Fruit fly (Drosophila melanogaster) whole organism, embryonic: ENCODE results near the gene IA-2.

Experiments used
- Ada2b ChIP-seq: fragments of 200-800 bp; sonication (Bioruptor generic); IDR thresholded peaks from 2 replicates; pipeline ENCODE4 v1.3.6; 2022; ENCODE audit warnings: missing biosample characterization, missing genetic modification characterization
- Bgb ChIP-seq: fragments of 200-800 bp; sonication (Bioruptor generic); IDR thresholded peaks from 2 replicates; pipeline ENCODE4 v1.3.6; 2022; ENCODE audit warnings: missing biosample characterization, missing genetic modification characterization; ENCODE audit not compliant: partially characterized antibody
- CG10462 ChIP-seq: fragments of 200-800 bp; sonication (Bioruptor generic); optimal IDR thresholded peaks from 2 replicates; lab custom pipeline; 2016; ENCODE audit warnings: missing biosample characterization, missing genetic modification characterization
- CG10565 ChIP-seq: fragments of 200-800 bp; sonication (Bioruptor generic); optimal IDR thresholded peaks from 3 replicates; lab custom pipeline; 2016; ENCODE audit warnings: missing biosample characterization, mild to moderate bottlenecking, missing genetic modification characterization
- CG11456 ChIP-seq: fragments of 200-800 bp; sonication (Bioruptor generic); IDR thresholded peaks from 3 replicates; pipeline ENCODE4 v1.3.6; 2022; ENCODE audit warnings: missing biosample characterization, missing genetic modification characterization
- CG11696 ChIP-seq: fragments of 200-800 bp; sonication (Bioruptor generic); IDR thresholded peaks from 2 replicates; pipeline ENCODE4 v1.3.6; 2022; ENCODE audit warnings: missing biosample characterization, missing genetic modification characterization
- CG14050 ChIP-seq: fragments of 200-800 bp; sonication (Bioruptor generic); IDR thresholded peaks from 3 replicates; pipeline ENCODE4 v1.3.6; 2022; ENCODE audit warnings: missing biosample characterization, missing genetic modification characterization
- CG14965 ChIP-seq: fragments of 200-800 bp; sonication (Bioruptor generic); optimal IDR thresholded peaks from 2 replicates; lab custom pipeline; 2016; ENCODE audit warnings: missing biosample characterization, missing genetic modification characterization, borderline replicate concordance
- CG1647 ChIP-seq: fragments of 200-800 bp; sonication (Bioruptor generic); optimal IDR thresholded peaks from 3 replicates; lab custom pipeline; 2016; ENCODE audit warnings: missing biosample characterization, missing genetic modification characterization
- CG32767 ChIP-seq: fragments of 200-800 bp; sonication (Bioruptor generic); IDR thresholded peaks from 2 replicates; pipeline ENCODE4 v1.3.6; 2022; ENCODE audit warnings: missing biosample characterization, missing genetic modification characterization
- CG4282 ChIP-seq: fragments of 200-800 bp; sonication (Bioruptor generic); optimal IDR thresholded peaks from 2 replicates; lab custom pipeline; 2016; ENCODE audit warnings: missing biosample characterization, missing genetic modification characterization
- CG4820 ChIP-seq: fragments of 200-800 bp; sonication (Bioruptor generic); optimal IDR thresholded peaks from 3 replicates; lab custom pipeline; 2016; ENCODE audit warnings: missing biosample characterization, missing genetic modification characterization
- CG5245 ChIP-seq: fragments of 200-800 bp; sonication (Bioruptor generic); optimal IDR thresholded peaks from 3 replicates; lab custom pipeline; 2016; ENCODE audit warnings: missing biosample characterization, missing genetic modification characterization
- CG6175 ChIP-seq: fragments of 200-800 bp; sonication (Bioruptor generic); IDR thresholded peaks from 3 replicates; pipeline ENCODE4 v1.3.6; 2022; ENCODE audit warnings: missing biosample characterization, missing genetic modification characterization
- CG7556 ChIP-seq: fragments of 200-800 bp; sonication (Bioruptor generic); optimal IDR thresholded peaks from 2 replicates; lab custom pipeline; 2017; ENCODE audit warnings: missing biosample characterization, mild to moderate bottlenecking, missing genetic modification characterization
- CG7745 ChIP-seq: fragments of 200-800 bp; sonication (Bioruptor generic); optimal IDR thresholded peaks from 2 replicates; lab custom pipeline; 2018; ENCODE audit warnings: missing biosample characterization, mild to moderate bottlenecking, missing genetic modification characterization, moderate library complexity
- CG9437 ChIP-seq: fragments of 200-800 bp; sonication (Bioruptor generic); optimal IDR thresholded peaks from 2 replicates; lab custom pipeline; 2018; ENCODE audit warnings: missing biosample characterization, mild to moderate bottlenecking, missing genetic modification characterization
- CG9876 ChIP-seq: fragments of 200-800 bp; sonication (Bioruptor generic); optimal IDR thresholded peaks from 2 replicates; lab custom pipeline; 2016; ENCODE audit warnings: missing biosample characterization, missing genetic modification characterization
- CHES-1-like ChIP-seq: fragments of 200-800 bp; sonication (Bioruptor generic); optimal IDR thresholded peaks from 2 replicates; lab custom pipeline; 2016; ENCODE audit warnings: missing biosample characterization, missing genetic modification characterization
- CTCF ChIP-seq: fragments of 200-800 bp; sonication (Bioruptor generic); optimal IDR thresholded peaks from 2 replicates; lab custom pipeline; 2017; ENCODE audit warnings: missing biosample characterization, mild to moderate bottlenecking, missing genetic modification characterization, moderate library complexity
- Dad ChIP-seq: fragments of 200-800 bp; sonication (Bioruptor generic); optimal IDR thresholded peaks from 3 replicates; lab custom pipeline; 2016; ENCODE audit warnings: missing biosample characterization, missing genetic modification characterization
- Dbx ChIP-seq: fragments of 200-800 bp; sonication (Bioruptor generic); IDR thresholded peaks from 3 replicates; pipeline ENCODE4 v1.3.6; 2022; ENCODE audit warnings: missing biosample characterization, missing genetic modification characterization
- Doc2 ChIP-seq: fragments of 200-800 bp; sonication (Bioruptor generic); IDR thresholded peaks from 2 replicates; pipeline ENCODE4 v1.3.6; 2022; ENCODE audit warnings: missing biosample characterization, missing genetic modification characterization
- Fer3 ChIP-seq: fragments of 200-800 bp; sonication (Bioruptor generic); optimal IDR thresholded peaks from 2 replicates; lab custom pipeline; 2018; ENCODE audit warnings: missing biosample characterization, mild to moderate bottlenecking, missing genetic modification characterization, moderate library complexity
- Hey ChIP-seq: fragments of 200-800 bp; sonication (Bioruptor generic); optimal IDR thresholded peaks from 3 replicates; lab custom pipeline; 2018; ENCODE audit warnings: missing biosample characterization, mild to moderate bottlenecking, missing genetic modification characterization
- Hmx ChIP-seq: fragments of 200-800 bp; sonication (Bioruptor generic); optimal IDR thresholded peaks from 2 replicates; lab custom pipeline; 2016; ENCODE audit warnings: missing biosample characterization, missing genetic modification characterization
- Jarid2 ChIP-seq: fragments of 200-800 bp; sonication (Bioruptor generic); optimal IDR thresholded peaks from 3 replicates; lab custom pipeline; 2017; ENCODE audit warnings: mild to moderate bottlenecking, missing biosample characterization, missing genetic modification reagents, missing genetic modification characterization
- Mrtf ChIP-seq: fragments of 200-800 bp; sonication (Bioruptor generic); IDR thresholded peaks from 3 replicates; pipeline ENCODE4 v1.3.6; 2022; ENCODE audit warnings: missing biosample characterization, missing genetic modification characterization
- Myb ChIP-seq: fragments of 200-800 bp; sonication (Bioruptor generic); optimal IDR thresholded peaks from 2 replicates; lab custom pipeline; 2016; ENCODE audit warnings: missing biosample characterization, missing genetic modification characterization
- Optix ChIP-seq: fragments of 200-800 bp; sonication (Bioruptor generic); IDR thresholded peaks from 3 replicates; pipeline ENCODE4 v1.3.6; 2022; ENCODE audit warnings: missing biosample characterization, missing genetic modification characterization
- Six4 ChIP-seq: fragments of 200-800 bp; sonication (Bioruptor generic); optimal IDR thresholded peaks from 2 replicates; lab custom pipeline; 2016; ENCODE audit warnings: missing biosample characterization, missing genetic modification characterization
- Xrp1 ChIP-seq: fragments of 200-800 bp; sonication (Bioruptor generic); IDR thresholded peaks from 2 replicates; pipeline ENCODE4 v1.3.6; 2022; ENCODE audit warnings: missing biosample characterization, missing genetic modification characterization
- ab ChIP-seq: fragments of 200-800 bp; sonication (Bioruptor generic); optimal IDR thresholded peaks from 2 replicates; lab custom pipeline; 2016; ENCODE audit warnings: missing biosample characterization, missing genetic modification characterization
- bab2 ChIP-seq: fragments of 200-800 bp; sonication (Bioruptor generic); optimal IDR thresholded peaks from 2 replicates; lab custom pipeline; 2016; ENCODE audit warnings: missing biosample characterization, missing genetic modification characterization
- cato ChIP-seq: fragments of 200-800 bp; sonication (Bioruptor generic); optimal IDR thresholded peaks from 2 replicates; lab custom pipeline; 2016; ENCODE audit warnings: missing biosample characterization, missing genetic modification characterization, borderline replicate concordance
- corto ChIP-seq: fragments of 200-800 bp; sonication (Bioruptor generic); optimal IDR thresholded peaks from 2 replicates; lab custom pipeline; 2016; ENCODE audit warnings: missing biosample characterization, mild to moderate bottlenecking, missing genetic modification characterization, moderate library complexity
- crol ChIP-seq: fragments of 200-800 bp; sonication (Bioruptor generic); IDR thresholded peaks from 2 replicates; pipeline ENCODE4 v1.3.6; 2022; ENCODE audit warnings: missing biosample characterization, missing genetic modification characterization
- dm ChIP-seq: fragments of 200-800 bp; sonication (Bioruptor generic); optimal IDR thresholded peaks from 3 replicates; lab custom pipeline; 2016; ENCODE audit warnings: missing biosample characterization, missing genetic modification characterization
- dysf ChIP-seq: fragments of 200-800 bp; sonication (Bioruptor generic); IDR thresholded peaks from 3 replicates; pipeline ENCODE4 v1.3.6; 2022; ENCODE audit warnings: missing biosample characterization, missing genetic modification characterization
- exex ChIP-seq: fragments of 200-800 bp; sonication (Bioruptor generic); optimal IDR thresholded peaks from 4 replicates; lab custom pipeline; 2018; ENCODE audit warnings: missing biosample characterization, mild to moderate bottlenecking, missing genetic modification characterization, moderate library complexity
- gro ChIP-seq: fragments of 200-800 bp; sonication (Bioruptor generic); optimal IDR thresholded peaks from 2 replicates; lab custom pipeline; 2016; ENCODE audit warnings: missing biosample characterization, missing genetic modification characterization
- gsb-n ChIP-seq: fragments of 200-800 bp; sonication (Bioruptor generic); optimal IDR thresholded peaks from 3 replicates; lab custom pipeline; 2018; ENCODE audit warnings: missing biosample characterization, mild to moderate bottlenecking, missing genetic modification characterization
- h ChIP-seq: fragments of >200 bp; optimal IDR thresholded peaks from 2 replicates; lab custom pipeline; 2017
- hbn ChIP-seq: fragments of 200-800 bp; sonication (Bioruptor generic); IDR thresholded peaks from 2 replicates; pipeline ENCODE4 v1.3.6; 2022; ENCODE audit warnings: missing biosample characterization, missing genetic modification characterization; ENCODE audit not compliant: partially characterized antibody
- mld ChIP-seq: fragments of 200-800 bp; sonication (Bioruptor generic); IDR thresholded peaks from 3 replicates; pipeline ENCODE4 v1.3.6; 2022; ENCODE audit warnings: missing biosample characterization, missing genetic modification characterization; ENCODE audit not compliant: partially characterized antibody
- run ChIP-seq: fragments of 200-800 bp; sonication (Bioruptor generic); optimal IDR thresholded peaks from 3 replicates; lab custom pipeline; 2018; ENCODE audit warnings: missing biosample characterization, mild to moderate bottlenecking, missing genetic modification characterization
- shn ChIP-seq: fragments of 200-800 bp; sonication (Bioruptor generic); optimal IDR thresholded peaks from 3 replicates; lab custom pipeline; 2016; ENCODE audit warnings: missing biosample characterization, missing genetic modification characterization
- sima ChIP-seq: fragments of 200-800 bp; sonication (Bioruptor generic); optimal IDR thresholded peaks from 2 replicates; lab custom pipeline; 2016; ENCODE audit warnings: missing biosample characterization, missing genetic modification characterization
- slbo ChIP-seq: fragments of 200-800 bp; sonication (Bioruptor generic); IDR thresholded peaks from 2 replicates; pipeline ENCODE4 v1.3.6; 2022; ENCODE audit warnings: missing biosample characterization, missing genetic modification characterization
- sr ChIP-seq: fragments of 200-800 bp; sonication (Bioruptor generic); IDR thresholded peaks from 3 replicates; pipeline ENCODE4 v1.3.6; 2022; ENCODE audit warnings: missing biosample characterization, missing genetic modification characterization
- vvl ChIP-seq: fragments of 200-800 bp; sonication (Bioruptor generic); IDR thresholded peaks from 2 replicates; pipeline ENCODE4 v1.3.6; 2022; ENCODE audit warnings: missing biosample characterization, missing genetic modification characterization
- wek ChIP-seq: fragments of 200-800 bp; sonication (Bioruptor generic); optimal IDR thresholded peaks from 3 replicates; lab custom pipeline; 2018; ENCODE audit warnings: missing biosample characterization, mild to moderate bottlenecking, missing genetic modification characterization, moderate library complexity

The IA-2 gene

dm6 chr2L:1074180-1074864 lies 26.5 kb upstream of the IA-2 start (continued):
- TF ChIP-seq CG7745 (tag; lab: Kevin White, UChicago) (peak; percentile 57), Myb (GFP tag; lab: Kevin White, UChicago) (peak; percentile 48), CG32767 (GFP tag; lab: Robert Waterston, UW) (peak; percentile 71), Fer3 (tag; lab: Kevin White, UChicago) (peak; percentile 76), Hmx (GFP tag; lab: Kevin White, UChicago) (no peak), CG14965 (GFP tag; lab: Kevin White, UChicago) (no peak), Six4 (GFP tag; lab: Kevin White, UChicago) (peak; percentile 80), CG10565 (no peak), Ada2b (GFP tag; lab: Robert Waterston, UW) (peak; percentile 71), dm (GFP tag; lab: Kevin White, UChicago) (peak; percentile 51), Dbx (GFP tag; lab: Robert Waterston, UW) (0 out of 3 replicates have a peak, but pooled peaks have one; percentile 33), CG14050 (GFP tag; lab: Robert Waterston, UW) (peak; percentile 61), dysf (GFP tag; lab: Robert Waterston, UW) (peak; percentile 82), shn (GFP tag; lab: Kevin White, UChicago) (peak; percentile 45), CG11456 (GFP tag; lab: Robert Waterston, UW) (peak; percentile 67; the same call in 1 of the 3 replicates), ab (GFP tag; lab: Kevin White, UChicago) (peak; percentile 41), run (tag; lab: Kevin White, UChicago) (peak; percentile 75), gsb-n (tag; lab: Kevin White, UChicago) (peak; percentile 92), Mrtf (GFP tag; lab: Robert Waterston, UW) (peak; percentile 60; the same call in 1 of the 3 replicates), h (lab: Kevin White, UChicago) (no peak), Optix (GFP tag; lab: Robert Waterston, UW) (0 out of 3 replicates have a peak, but pooled peaks have one; percentile 35), CG6175 (GFP tag; lab: Robert Waterston, UW) (no peak), Dad (GFP tag; lab: Kevin White, UChicago) (peak; percentile 32), CG5245 (peak; percentile 72), cato (GFP tag; lab: Kevin White, UChicago) (peak; percentile 69), gro (GFP tag; lab: Kevin White, UChicago) (no peak), sr (GFP tag; lab: Robert Waterston, UW) (no peak), CTCF (GFP tag; lab: Kevin White, UChicago) (peak; percentile 17), CG9437 (GFP tag; lab: Kevin White, UChicago) (peak; percentile 74), crol (GFP tag; lab: Robert Waterston, UW) (no peak), corto (no peak), hbn (GFP tag; lab: Robert Waterston, UW) (no peak), mld (no peak), CG7556 (GFP tag; lab: Kevin White, UChicago) (peak; percentile 79), Jarid2 (peak; percentile 42), Bgb (GFP tag; lab: Robert Waterston, UW) (no peak), exex (tag; lab: Kevin White, UChicago) (peak; percentile 0), CG1647 (no peak), CG11696 (peak; percentile 95), vvl (peak; percentile 88), CG4282 (GFP tag; lab: Kevin White, UChicago) (no peak), CG10462 (GFP tag; lab: Kevin White, UChicago) (peak; percentile 78), wek (GFP tag; lab: Kevin White, UChicago) (peak; percentile 63), slbo (GFP tag; lab: Robert Waterston, UW) (peak; percentile 66), Xrp1 (GFP tag; lab: Robert Waterston, UW) (peak; percentile 88), Hey (tag; lab: Kevin White, UChicago) (no peak), sima (peak; percentile 16), bab2 (GFP tag; lab: Kevin White, UChicago) (peak; percentile 78), CG4820 (GFP tag; lab: Kevin White, UChicago) (peak; percentile 75), CG9876 (no peak), Doc2 (GFP tag; lab: Robert Waterston, UW) (no peak), CHES-1-like (GFP tag; lab: Kevin White, UChicago) (peak; percentile 58)
